Fruit fly (Drosophila melanogaster): ENCODE results near the gene CG11839.
A peak's percentile ranks its signal among the peaks of the same experiment; 100 is the strongest.

Gene CG11839

dm6 chr3R:25032686-25033085 is 37.0 kb upstream of the CG11839 start:
- TF ChIP-seq achi (GFP tag; optimal IDR thresholded peaks at IDR 0.05) (no peak), Gug (GFP tag; IDR thresholded peaks at IDR 0.05) (no peak), net (GFP tag; optimal IDR thresholded peaks at IDR 0.05) (no peak), vri (GFP tag; optimal IDR thresholded peaks at IDR 0.05) (no peak), CG11294 (GFP tag; IDR thresholded peaks at IDR 0.05) (no peak), CG10669 (GFP tag; optimal IDR thresholded peaks at IDR 0.05) (no peak), CG6276 (GFP tag; optimal IDR thresholded peaks at IDR 0.05) (no peak), topi (GFP tag; optimal IDR thresholded peaks at IDR 0.05) (no peak), CG15336 (GFP tag; IDR thresholded peaks at IDR 0.05) (no peak), fkh (GFP tag; optimal IDR thresholded peaks at IDR 0.05) (no peak), eg (GFP tag; IDR thresholded peaks at IDR 0.05) (no peak), CG6163 (GFP tag; IDR thresholded peaks at IDR 0.05) (no peak), CG16779 (tag; optimal IDR thresholded peaks at IDR 0.05) (no peak), Ets21C (GFP tag; optimal IDR thresholded peaks at IDR 0.05) (no peak), svp (GFP tag) (no peak), Sox102F (GFP tag; optimal IDR thresholded peaks at IDR 0.05) (no peak)

- TF ChIP-seq esn (GFP tag; optimal IDR thresholded peaks at IDR 0.05) (no peak), Ets21C (GFP tag; optimal IDR thresholded peaks at IDR 0.05) (no peak), Hr39 (GFP tag; optimal IDR thresholded peaks at IDR 0.05) (no peak), spab (GFP tag; optimal IDR thresholded peaks at IDR 0.05) (no peak), Sox15 (GFP tag; optimal IDR thresholded peaks at IDR 0.05) (no peak), CG6792 (GFP tag; optimal IDR thresholded peaks at IDR 0.05) (no peak), CG10669 (GFP tag; optimal IDR thresholded peaks at IDR 0.05) (no peak), fd85E (GFP tag; optimal IDR thresholded peaks at IDR 0.05) (no peak), fkh (GFP tag; optimal IDR thresholded peaks at IDR 0.05) (no peak), Eip93F (GFP tag; optimal IDR thresholded peaks at IDR 0.05) (no peak)
Measured at dm6 chr3R:25033142-25033586, 36.6 kb upstream of the CG11839 start, which contains the start of gene Smg6. Gene Smg6 (minus strand): TSS chr3R:25033465.

- no peak for TF ChIP-seq CG34406 (GFP tag; optimal IDR thresholded peaks at IDR 0.05)
- TF ChIP-seq CG31627 (GFP tag; optimal IDR thresholded peaks at IDR 0.05), result no peak
- TF ChIP-seq Ets21C (GFP tag; optimal IDR thresholded peaks at IDR 0.05), result no peak
- no peak for TF ChIP-seq CG11902 (GFP tag; optimal IDR thresholded peaks at IDR 0.05)
- no peak for TF ChIP-seq Hr38 (GFP tag; optimal IDR thresholded peaks at IDR 0.05)
- TF ChIP-seq topi (GFP tag; optimal IDR thresholded peaks at IDR 0.05), result no peak
- TF ChIP-seq esn (GFP tag; optimal IDR thresholded peaks at IDR 0.05), result no peak
- TF ChIP-seq CG6163 (GFP tag; IDR thresholded peaks at IDR 0.05), result no peak
- TF ChIP-seq lz (GFP tag; optimal IDR thresholded peaks at IDR 0.05), result no peak
Measured at dm6 chr3R:25036644-25037043, 33.1 kb upstream of the CG11839 start, which contains the start of gene CG31115. Gene CG31115 (plus strand): TSS chr3R:25036944.

dm6 chr3R:25039028-25039476 is 30.7 kb upstream of the CG11839 start, which contains the start of the genes Ythdf and bai:
Gene Ythdf (minus strand): TSS chr3R:25039249.
Gene bai (plus strand): TSS chr3R:25039374.
- TF ChIP-seq Smox (GFP tag; optimal IDR thresholded peaks at IDR 0.05), result no peak
- peak; percentile 44 for TF ChIP-seq lz (GFP tag; optimal IDR thresholded peaks at IDR 0.05)
- peak; percentile 35 for TF ChIP-seq Eip93F (GFP tag; optimal IDR thresholded peaks at IDR 0.05)
- peak; percentile 58 for TF ChIP-seq esn (GFP tag; optimal IDR thresholded peaks at IDR 0.05)
- no peak for TF ChIP-seq Eip75B (GFP tag; optimal IDR thresholded peaks at IDR 0.05)
- TF ChIP-seq CG31627 (GFP tag; optimal IDR thresholded peaks at IDR 0.05), result peak; percentile 42
- no peak for TF ChIP-seq CG34406 (GFP tag; optimal IDR thresholded peaks at IDR 0.05)
- TF ChIP-seq CG6163 (GFP tag; IDR thresholded peaks at IDR 0.05), result no peak
- peak; percentile 74 for TF ChIP-seq Sox14 (GFP tag; optimal IDR thresholded peaks at IDR 0.05)

- TF ChIP-seq Eip78C (GFP tag), result peak; percentile 50
- TF ChIP-seq Eip75B (GFP tag; optimal IDR thresholded peaks at IDR 0.05), result peak; percentile 74
- TF ChIP-seq Sox102F (GFP tag; optimal IDR thresholded peaks at IDR 0.05), result no peak
- no peak for TF ChIP-seq dsx (GFP tag; optimal IDR thresholded peaks at IDR 0.05; ENCODE audit: poor library complexity, severe bottlenecking)
- TF ChIP-seq pdm3 (GFP tag; optimal IDR thresholded peaks at IDR 0.05), result no peak
- TF ChIP-seq CG10669 (GFP tag; optimal IDR thresholded peaks at IDR 0.05), result no peak
Measured at dm6 chr3R:25044816-25045551, 24.7 kb upstream of the CG11839 start, which contains the start of gene 5PtaseI. Gene 5PtaseI (minus strand): TSS chr3R:25045151.

Data from whole organism, prepupa.